Worm (Caenorhabditis elegans) whole organism, early embryonic: ENCODE data around the gene T01H3.3.

Experiments
- B0310.2 ChIP-seq: sonication (generic microtip); optimal IDR thresholded peaks from 2 replicates; lab custom pipeline; 2016; ENCODE audit warnings: mild to moderate bottlenecking, missing genetic modification characterization, missing compliant biosample characterization
- F13C5.2 ChIP-seq: sonication (generic microtip); optimal IDR thresholded peaks from 2 replicates; lab custom pipeline; 2017; ENCODE audit warnings: mild to moderate bottlenecking, missing genetic modification characterization, inconsistent platforms, missing compliant biosample characterization
- aly-1 ChIP-seq: sonication (generic microtip); optimal IDR thresholded peaks from 2 replicates; lab custom pipeline; 2016; ENCODE audit warnings: missing genetic modification characterization, missing compliant biosample characterization
- ama-1 ChIP-seq: fragments of 150-350 bp; optimal IDR thresholded peaks from 2 replicates; lab custom pipeline; 2014
- ceh-13 ChIP-seq: fragments of 200-800 bp; sonication (Bioruptor generic); optimal IDR thresholded peaks from 2 replicates; lab custom pipeline; 2018; ENCODE audit warnings: mild to moderate bottlenecking, missing genetic modification characterization, missing compliant biosample characterization
- ceh-36 ChIP-seq: sonication (generic microtip); optimal IDR thresholded peaks from 2 replicates; lab custom pipeline; 2016; ENCODE audit warnings: missing genetic modification characterization, inconsistent platforms, missing compliant biosample characterization
- ets-7 ChIP-seq: sonication (generic microtip); optimal IDR thresholded peaks from 2 replicates; lab custom pipeline; 2016; ENCODE audit warnings: missing genotype, missing genetic modification characterization, missing compliant biosample characterization
- flt-1 ChIP-seq: fragments of 200-800 bp; sonication (Bioruptor generic); IDR thresholded peaks from 2 replicates; pipeline ENCODE4 v1.3.6; 2022; ENCODE audit warnings: missing genetic modification characterization, missing compliant biosample characterization
- hmbx-1 ChIP-seq: sonication (generic microtip); optimal IDR thresholded peaks from 2 replicates; lab custom pipeline; 2016; ENCODE audit warnings: mild to moderate bottlenecking, missing genetic modification characterization, missing compliant biosample characterization
- hmg-4 ChIP-seq: fragments of 200-800 bp; sonication (Bioruptor generic); optimal IDR thresholded peaks from 2 replicates; lab custom pipeline; 2018; ENCODE audit warnings: mild to moderate bottlenecking, missing genetic modification characterization, missing compliant biosample characterization
- hnd-1 ChIP-seq: sonication (generic microtip); optimal IDR thresholded peaks from 2 replicates; lab custom pipeline; 2016; ENCODE audit warnings: missing genetic modification characterization, missing compliant biosample characterization
- pes-1 ChIP-seq: fragments of 200-800 bp; sonication (Bioruptor generic); IDR thresholded peaks from 2 replicates; pipeline ENCODE4 v1.3.6; 2022; ENCODE audit warnings: missing genetic modification reagents, missing genetic modification characterization, missing compliant biosample characterization
- scrt-1 ChIP-seq: fragments of 200-800 bp; sonication (Bioruptor generic); IDR thresholded peaks from 2 replicates; pipeline ENCODE4 v1.3.6; 2022; ENCODE audit warnings: missing genetic modification characterization, missing compliant biosample characterization
- sea-1 ChIP-seq: fragments of 200-800 bp; sonication (Bioruptor generic); conservative IDR thresholded peaks from 2 replicates; pipeline ENCODE4 v1.3.6; 2022; ENCODE audit warnings: missing genetic modification characterization, missing compliant biosample characterization
- tbx-11 ChIP-seq: fragments of 200-800 bp; sonication (Bioruptor generic); IDR thresholded peaks from 2 replicates; pipeline ENCODE4 v1.3.6; 2022; ENCODE audit warnings: missing genetic modification characterization, missing compliant biosample characterization
- tbx-37 ChIP-seq: fragments of 200-800 bp; sonication (Bioruptor generic); conservative IDR thresholded peaks from 2 replicates; pipeline ENCODE4 v1.3.6; 2022; ENCODE audit warnings: missing genetic modification reagents, missing genetic modification characterization, missing compliant biosample characterization
- tra-4 ChIP-seq: sonication (generic microtip); optimal IDR thresholded peaks from 2 replicates; lab custom pipeline; 2017; ENCODE audit warnings: missing genetic modification characterization, missing compliant biosample characterization

Gene T01H3.3

DNA sequence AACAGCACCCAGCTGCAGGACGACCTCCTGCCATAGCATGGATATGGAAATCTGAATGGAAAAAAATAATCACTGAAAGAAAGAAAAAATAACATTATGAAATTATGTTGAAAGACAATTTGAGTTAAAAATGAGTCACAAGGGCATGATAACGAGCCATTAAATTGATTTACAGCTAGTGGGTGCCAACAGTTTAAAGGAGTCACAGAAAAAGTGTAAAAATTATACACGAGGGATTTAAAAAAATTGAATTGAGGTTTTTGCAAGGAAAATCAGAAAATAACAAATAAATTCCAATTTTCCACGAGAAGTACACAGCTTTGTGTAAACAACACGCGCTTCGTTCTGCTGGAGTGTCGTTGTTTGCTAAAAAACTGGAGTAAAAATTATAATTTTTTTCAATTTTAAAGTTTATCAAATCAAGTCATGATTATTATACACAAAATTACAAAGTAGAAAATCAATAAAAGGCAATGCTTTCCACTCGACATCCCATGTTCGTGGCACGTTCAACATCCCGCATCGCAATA is at the start of gene T01H3.3:
T01H3.3 (minus strand) TSS at position 51 of the 530 bp plus-strand sequence.
- TF ChIP-seq F13C5.2 (tag; lab: Kevin White, UChicago) (no peak), ets-7 (tag; lab: Kevin White, UChicago) (no peak), ama-1 (lab: Kevin White, UChicago) (no peak), tbx-37 (GFP tag; lab: Robert Waterston, UW) (no peak), ceh-36 (tag; lab: Kevin White, UChicago) (no peak), tra-4 (tag; lab: Kevin White, UChicago) (no peak), pes-1 (GFP tag; lab: Robert Waterston, UW) (no peak), hnd-1 (no peak), aly-1 (tag; lab: Kevin White, UChicago) (no peak), flt-1 (GFP tag; lab: Robert Waterston, UW) (no peak), tbx-11 (no peak), ceh-13 (GFP tag; lab: Kevin White, UChicago) (no peak), B0310.2 (no peak), hmg-4 (GFP tag; lab: Kevin White, UChicago) (no peak), scrt-1 (no peak), hmbx-1 (tag; lab: Kevin White, UChicago) (no peak), sea-1 (GFP tag; lab: Robert Waterston, UW) (no peak)

DNA sequence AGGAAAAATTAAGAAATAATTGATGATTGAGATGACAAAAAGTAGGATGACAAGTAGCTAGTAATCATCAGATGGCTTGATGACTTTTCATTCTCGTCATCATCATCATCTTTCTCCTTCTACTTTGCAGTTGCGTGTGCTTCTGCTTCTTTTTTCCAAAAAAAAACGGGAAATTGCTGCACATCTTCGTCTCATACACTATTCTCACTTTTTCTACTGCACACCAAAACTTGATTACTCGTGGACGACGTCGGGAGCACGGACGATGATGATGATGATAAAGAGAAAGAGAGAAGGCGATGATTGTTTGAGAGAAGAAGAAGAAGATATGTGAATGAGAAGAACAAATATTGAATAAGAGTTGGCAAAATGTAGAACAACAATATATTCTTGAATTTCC is 47.5 kb upstream of the T01H3.3 start:
- TF ChIP-seq ceh-13 (GFP tag; lab: Kevin White, UChicago) (no peak), aly-1 (tag; lab: Kevin White, UChicago) (no peak), hnd-1 (no peak)

DNA sequence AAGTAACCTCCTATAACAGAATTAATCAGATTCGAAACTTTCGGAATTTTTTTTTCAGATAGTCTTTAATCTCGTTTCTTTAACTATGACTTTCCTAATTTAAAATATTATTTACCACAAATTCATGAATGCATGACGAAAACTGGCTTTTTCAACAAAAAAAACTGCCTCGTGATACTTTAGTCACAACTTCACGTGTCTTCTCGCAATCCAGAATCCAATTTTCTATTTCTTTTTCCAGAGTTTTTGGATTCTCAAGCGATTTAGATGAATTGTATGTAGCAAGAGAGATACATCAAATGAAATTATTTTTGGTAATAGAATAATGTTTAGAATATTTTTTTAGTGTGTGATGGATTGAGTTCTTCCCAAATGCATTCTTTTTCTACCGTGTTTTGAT is 46.5 kb upstream of the T01H3.3 start:
- TF ChIP-seq ceh-36 (tag; lab: Kevin White, UChicago) (no peak), hmbx-1 (tag; lab: Kevin White, UChicago) (no peak), pes-1 (GFP tag; lab: Robert Waterston, UW) (no peak), ets-7 (tag; lab: Kevin White, UChicago) (no peak), aly-1 (tag; lab: Kevin White, UChicago) (no peak), B0310.2 (no peak), scrt-1 (no peak), hnd-1 (no peak), tbx-37 (GFP tag; lab: Robert Waterston, UW) (no peak), hmg-4 (GFP tag; lab: Kevin White, UChicago) (no peak), ceh-13 (GFP tag; lab: Kevin White, UChicago) (no peak), tra-4 (tag; lab: Kevin White, UChicago) (no peak), F13C5.2 (tag; lab: Kevin White, UChicago) (no peak)

DNA sequence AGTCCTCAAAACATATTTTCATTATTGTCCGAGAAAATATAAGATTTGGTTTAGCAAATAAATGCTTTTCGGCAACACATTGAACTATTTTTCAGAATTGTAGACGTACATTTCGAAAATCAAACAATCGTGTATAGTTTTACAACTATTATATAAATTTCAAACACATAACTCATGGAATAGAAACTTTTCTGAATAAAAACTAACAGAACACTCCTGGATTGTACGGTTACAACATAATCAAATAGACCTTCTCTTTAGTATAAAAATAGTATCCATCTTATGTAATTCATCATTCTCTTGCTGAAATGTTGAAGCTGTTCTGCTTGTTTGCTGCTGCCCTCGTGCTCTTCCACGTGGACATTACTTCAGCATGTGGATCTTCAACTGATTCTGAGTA is 37.3 kb upstream of the T01H3.3 start, which contains the start of gene ZK675.4:
ZK675.4 (plus strand) TSS at position 301 of the 400 bp plus-strand sequence.
- TF ChIP-seq ceh-36 (tag; lab: Kevin White, UChicago) (no peak), tra-4 (tag; lab: Kevin White, UChicago) (no peak), B0310.2 (no peak), hmg-4 (GFP tag; lab: Kevin White, UChicago) (no peak), tbx-37 (GFP tag; lab: Robert Waterston, UW) (no peak), hnd-1 (no peak), scrt-1 (no peak), ceh-13 (GFP tag; lab: Kevin White, UChicago) (no peak)

DNA sequence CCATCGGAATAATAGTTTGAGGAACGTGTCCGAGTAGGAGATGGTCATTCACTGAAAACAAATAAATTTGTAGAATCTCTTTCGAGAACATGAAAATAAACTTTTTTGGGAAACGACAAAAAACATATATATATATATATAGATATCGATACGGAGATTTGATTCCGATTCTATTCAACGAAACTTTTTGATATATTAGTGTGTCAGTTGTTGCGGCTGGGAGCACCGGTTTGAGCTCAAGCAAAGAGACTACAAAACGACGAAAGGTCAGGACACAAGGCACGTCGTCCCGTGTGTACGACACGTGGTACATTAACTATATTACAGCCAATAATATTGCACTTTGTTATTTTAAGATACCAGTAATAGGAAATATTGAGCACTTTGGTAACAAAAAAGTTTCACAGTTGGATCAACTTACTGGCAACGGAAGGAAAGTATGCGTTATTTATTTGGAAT is 33.9 kb upstream of the T01H3.3 start, which contains the start of gene best-23:
best-23 (minus strand) TSS at position 51 of the 459 bp plus-strand sequence.
- no peak for TF ChIP-seq tra-4 (tag; lab: Kevin White, UChicago)
- TF ChIP-seq F13C5.2 (tag; lab: Kevin White, UChicago), result no peak
- TF ChIP-seq ceh-36 (tag; lab: Kevin White, UChicago), result no peak
- TF ChIP-seq ceh-13 (GFP tag; lab: Kevin White, UChicago), result no peak
- TF ChIP-seq flt-1 (GFP tag; lab: Robert Waterston, UW), result no peak
- no peak for TF ChIP-seq pes-1 (GFP tag; lab: Robert Waterston, UW)
- no peak for TF ChIP-seq B0310.2
- TF ChIP-seq hmg-4 (GFP tag; lab: Kevin White, UChicago), result no peak
- no peak for TF ChIP-seq scrt-1
- no peak for TF ChIP-seq tbx-37 (GFP tag; lab: Robert Waterston, UW)
- no peak for TF ChIP-seq ama-1 (lab: Kevin White, UChicago)

DNA sequence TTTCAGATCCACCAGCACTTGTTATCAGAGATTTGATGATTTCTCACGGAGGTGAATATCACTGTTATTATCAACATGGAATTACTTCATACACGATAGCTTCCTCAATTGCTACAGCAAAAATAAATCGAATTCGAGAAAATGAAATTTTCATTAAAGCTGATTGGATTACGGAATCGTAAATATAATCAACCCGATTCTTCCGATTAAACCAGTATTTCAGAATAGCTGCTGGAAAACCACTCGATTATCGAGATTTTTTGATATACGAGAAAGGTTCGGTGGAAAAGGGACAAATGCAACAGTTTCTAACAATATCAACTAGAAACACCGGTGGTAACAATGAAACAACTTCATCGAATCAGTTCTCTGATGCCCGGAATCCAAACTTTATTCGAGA is 28.3 kb upstream of the T01H3.3 start:
- no peak for TF ChIP-seq aly-1 (tag; lab: Kevin White, UChicago)
- TF ChIP-seq tbx-11, result no peak
- TF ChIP-seq hnd-1, result no peak
- TF ChIP-seq scrt-1, result no peak
- no peak for TF ChIP-seq ceh-13 (GFP tag; lab: Kevin White, UChicago)
- no peak for TF ChIP-seq sea-1 (GFP tag; lab: Robert Waterston, UW)
- TF ChIP-seq flt-1 (GFP tag; lab: Robert Waterston, UW), result no peak

DNA sequence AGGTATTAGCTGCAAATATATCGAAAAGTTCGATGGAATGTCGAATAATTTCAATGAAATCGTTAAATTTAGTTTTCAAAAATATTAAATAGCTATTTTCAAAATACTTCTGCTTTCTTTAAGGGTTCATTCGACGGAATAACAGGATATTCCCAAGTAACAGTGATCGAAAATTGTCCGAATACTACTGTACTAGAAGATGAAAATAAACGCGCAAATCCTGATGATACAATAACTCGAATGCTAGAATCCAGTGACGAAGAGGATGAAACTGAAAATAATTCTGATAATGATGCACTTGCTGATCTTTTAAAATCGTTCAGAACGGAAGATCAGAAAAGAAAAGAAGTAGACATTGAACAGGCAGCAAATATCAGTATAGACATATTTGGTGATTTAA is 27.1 kb upstream of the T01H3.3 start:
- TF ChIP-seq hmg-4 (GFP tag; lab: Kevin White, UChicago) (no peak), aly-1 (tag; lab: Kevin White, UChicago) (no peak), tra-4 (tag; lab: Kevin White, UChicago) (no peak), flt-1 (GFP tag; lab: Robert Waterston, UW) (no peak), ceh-36 (tag; lab: Kevin White, UChicago) (no peak), F13C5.2 (tag; lab: Kevin White, UChicago) (no peak), tbx-37 (GFP tag; lab: Robert Waterston, UW) (no peak), hmbx-1 (tag; lab: Kevin White, UChicago) (no peak), tbx-11 (no peak), pes-1 (GFP tag; lab: Robert Waterston, UW) (no peak), B0310.2 (no peak), ama-1 (lab: Kevin White, UChicago) (no peak), scrt-1 (no peak), ceh-13 (GFP tag; lab: Kevin White, UChicago) (no peak), sea-1 (GFP tag; lab: Robert Waterston, UW) (no peak), ets-7 (tag; lab: Kevin White, UChicago) (no peak)
